Fruit fly (Drosophila melanogaster) whole organism, wandering third instar larva: Measurements from ENCODE around the gene mthl15.

ENCODE experiments used
- Dif ChIP-seq: fragments of 200-275, 200-300 bp; sonication (Bioruptor generic); optimal IDR thresholded peaks from 2 replicates; lab custom pipeline; 2018; ENCODE audit warnings: missing biosample characterization, missing genetic modification characterization; ENCODE audit not compliant: partially characterized antibody
- HLH106 ChIP-seq: fragments of 200-800 bp; optimal IDR thresholded peaks from 3 replicates; lab custom pipeline; 2019; ENCODE audit warnings: missing biosample characterization, mild to moderate bottlenecking, missing genetic modification characterization, moderate library complexity
- Vsx2 ChIP-seq: fragments of 200-300, 225-300 bp; sonication (Bioruptor generic); optimal IDR thresholded peaks from 2 replicates; lab custom pipeline; 2018; ENCODE audit warnings: missing biosample characterization, missing genetic modification characterization; ENCODE audit not compliant: partially characterized antibody
- h ChIP-seq: fragments of 200-800 bp; sonication (Bioruptor generic); optimal IDR thresholded peaks from 3 replicates; lab custom pipeline; 2016; ENCODE audit warnings: missing biosample characterization, mild to moderate bottlenecking, missing genetic modification characterization
- jim ChIP-seq: fragments of 175-275, 200-325 bp; sonication (Bioruptor generic); optimal IDR thresholded peaks from 2 replicates; lab custom pipeline; 2016; ENCODE audit warnings: missing biosample characterization, mild to moderate bottlenecking, missing genetic modification characterization
- sv ChIP-seq: fragments of 200-800 bp; sonication (Bioruptor generic); optimal IDR thresholded peaks from 3 replicates; lab custom pipeline; 2016; ENCODE audit warnings: missing biosample characterization, missing genetic modification characterization

DNA sequence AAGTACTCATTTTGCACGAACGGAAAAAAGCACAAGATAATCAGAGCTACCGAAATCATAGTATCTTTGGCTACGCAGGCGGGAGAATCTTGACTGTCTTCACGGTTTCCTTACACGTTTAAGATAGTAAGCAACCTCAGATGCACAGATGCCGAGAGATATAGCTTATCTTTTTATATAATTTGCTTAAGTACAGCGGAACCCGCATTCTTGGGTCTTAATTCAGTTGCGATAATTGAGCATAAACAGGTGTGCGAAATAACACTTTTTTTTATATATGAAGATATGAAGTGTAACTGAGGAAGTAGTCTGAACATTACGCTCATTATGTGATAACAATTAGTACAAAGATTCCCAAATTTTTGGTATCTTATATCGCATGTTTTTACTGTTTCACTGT lies 42.7 kb upstream of the mthl15 start, which contains the start of gene CG34043:
- no peak for TF ChIP-seq sv (GFP tag; lab: Kevin White, UChicago)
- TF ChIP-seq HLH106: no peak
- TF ChIP-seq h (GFP tag; lab: Kevin White, UChicago): no peak
- no peak for TF ChIP-seq Vsx2 (GFP tag; lab: Kevin White, UChicago)
- TF ChIP-seq jim (GFP tag; lab: Kevin White, UChicago): no peak
- no peak for TF ChIP-seq Dif (GFP tag; lab: Kevin White, UChicago)
